Worm (Caenorhabditis elegans): ENCODE data around the gene tbx-39.

DNA sequence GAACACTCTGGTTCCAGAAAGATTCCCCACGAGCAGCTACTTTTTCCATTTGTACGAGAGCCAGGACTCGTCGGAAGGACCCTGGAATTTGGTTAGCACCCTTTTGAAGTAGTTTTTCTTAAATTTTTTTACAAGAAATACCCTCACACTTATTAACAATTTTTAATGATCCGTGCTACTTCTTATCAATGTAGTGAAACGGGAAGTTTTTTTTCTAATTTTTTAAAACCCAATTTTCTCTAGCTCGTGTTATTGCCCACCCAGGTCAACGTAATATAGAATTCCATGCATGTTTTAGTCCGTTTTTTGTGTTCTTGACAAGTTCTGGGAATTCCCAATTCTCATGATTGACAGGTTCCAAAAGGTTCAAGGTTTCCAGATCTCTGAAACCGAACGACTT is 38.2 kb downstream of the tbx-39 start:
- TF ChIP-seq ZK546.5 (tag; optimal IDR thresholded peaks at IDR 0.05) (no peak), pqm-1 (tag; optimal IDR thresholded peaks at IDR 0.05) (no peak), egl-27 (tag; optimal IDR thresholded peaks at IDR 0.05) (no peak), ceh-28 (tag; optimal IDR thresholded peaks at IDR 0.05) (no peak), nhr-77 (tag; optimal IDR thresholded peaks at IDR 0.05) (no peak), elt-2 (tag; optimal IDR thresholded peaks at IDR 0.05) (no peak), mdl-1 (tag; optimal IDR thresholded peaks at IDR 0.05) (no peak), nhr-25 (tag; optimal IDR thresholded peaks at IDR 0.05) (no peak), jun-1 (tag; optimal IDR thresholded peaks at IDR 0.05) (no peak), pha-4 (tag; optimal IDR thresholded peaks at IDR 0.05) (no peak), elt-1 (tag; optimal IDR thresholded peaks at IDR 0.05) (no peak), tbx-2 (tag; optimal IDR thresholded peaks at IDR 0.05) (no peak), ama-1 (optimal IDR thresholded peaks at IDR 0.05) (no peak), skn-1 (tag; optimal IDR thresholded peaks at IDR 0.05) (no peak)

Data from whole organism, L3 larva.